Worm (Caenorhabditis elegans) whole organism, early embryonic: ENCODE results near the gene C55A1.11.

Experiments used
- B0310.2 ChIP-seq: sonication (generic microtip); optimal IDR thresholded peaks from 2 replicates; lab custom pipeline; 2016; ENCODE audit warnings: mild to moderate bottlenecking, missing genetic modification characterization, missing compliant biosample characterization
- F13C5.2 ChIP-seq: sonication (generic microtip); optimal IDR thresholded peaks from 2 replicates; lab custom pipeline; 2017; ENCODE audit warnings: mild to moderate bottlenecking, missing genetic modification characterization, inconsistent platforms, missing compliant biosample characterization
- ama-1 ChIP-seq: fragments of 150-350 bp; optimal IDR thresholded peaks from 2 replicates; lab custom pipeline; 2014
- ceh-13 ChIP-seq: fragments of 200-800 bp; sonication (Bioruptor generic); optimal IDR thresholded peaks from 2 replicates; lab custom pipeline; 2018; ENCODE audit warnings: mild to moderate bottlenecking, missing genetic modification characterization, missing compliant biosample characterization
- ceh-36 ChIP-seq: sonication (generic microtip); optimal IDR thresholded peaks from 2 replicates; lab custom pipeline; 2016; ENCODE audit warnings: missing genetic modification characterization, inconsistent platforms, missing compliant biosample characterization
- ets-7 ChIP-seq: sonication (generic microtip); optimal IDR thresholded peaks from 2 replicates; lab custom pipeline; 2016; ENCODE audit warnings: missing genotype, missing genetic modification characterization, missing compliant biosample characterization
- hmbx-1 ChIP-seq: sonication (generic microtip); optimal IDR thresholded peaks from 2 replicates; lab custom pipeline; 2016; ENCODE audit warnings: mild to moderate bottlenecking, missing genetic modification characterization, missing compliant biosample characterization
- hnd-1 ChIP-seq: sonication (generic microtip); optimal IDR thresholded peaks from 2 replicates; lab custom pipeline; 2016; ENCODE audit warnings: missing genetic modification characterization, missing compliant biosample characterization
- pes-1 ChIP-seq: fragments of 200-800 bp; sonication (Bioruptor generic); IDR thresholded peaks from 2 replicates; pipeline ENCODE4 v1.3.6; 2022; ENCODE audit warnings: missing genetic modification reagents, missing genetic modification characterization, missing compliant biosample characterization
- sea-1 ChIP-seq: fragments of 200-800 bp; sonication (Bioruptor generic); conservative IDR thresholded peaks from 2 replicates; pipeline ENCODE4 v1.3.6; 2022; ENCODE audit warnings: missing genetic modification characterization, missing compliant biosample characterization
- tbx-11 ChIP-seq: fragments of 200-800 bp; sonication (Bioruptor generic); IDR thresholded peaks from 2 replicates; pipeline ENCODE4 v1.3.6; 2022; ENCODE audit warnings: missing genetic modification characterization, missing compliant biosample characterization
- tbx-37 ChIP-seq: fragments of 200-800 bp; sonication (Bioruptor generic); conservative IDR thresholded peaks from 2 replicates; pipeline ENCODE4 v1.3.6; 2022; ENCODE audit warnings: missing genetic modification reagents, missing genetic modification characterization, missing compliant biosample characterization
- tra-4 ChIP-seq: sonication (generic microtip); optimal IDR thresholded peaks from 2 replicates; lab custom pipeline; 2017; ENCODE audit warnings: missing genetic modification characterization, missing compliant biosample characterization

DNA sequence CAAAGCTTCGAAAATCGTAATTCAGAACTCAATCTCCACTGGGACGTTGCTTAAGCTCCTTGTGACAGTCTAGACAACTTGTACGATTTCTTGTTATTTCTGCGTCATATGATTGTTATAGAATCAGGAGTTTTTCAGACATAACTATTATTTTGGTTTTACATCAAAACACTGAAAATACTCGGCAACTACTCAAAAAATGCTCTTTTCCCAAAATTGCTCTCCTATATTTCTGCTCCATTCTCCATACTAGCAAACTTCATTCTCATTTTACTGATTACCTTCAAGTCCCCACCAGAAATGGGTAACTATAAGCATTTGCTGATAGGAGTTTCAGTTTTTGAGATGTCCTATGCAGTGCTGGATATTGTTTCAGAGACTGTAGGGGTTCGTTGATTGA is 4.1 kb upstream of the C55A1.11 start, which contains the start of gene C55A1.1:
- TF ChIP-seq hmbx-1 (no peak), ama-1 (lab: Kevin White, UChicago) (no peak), ceh-36 (tag; lab: Kevin White, UChicago) (no peak), ceh-13 (GFP tag; lab: Kevin White, UChicago) (no peak), tra-4 (tag; lab: Kevin White, UChicago) (no peak), B0310.2 (tag; lab: Kevin White, UChicago) (no peak), tbx-37 (no peak), pes-1 (no peak), sea-1 (GFP tag; lab: Robert Waterston, UW) (no peak), hnd-1 (tag; lab: Kevin White, UChicago) (no peak), tbx-11 (GFP tag; lab: Robert Waterston, UW) (no peak), F13C5.2 (tag; lab: Kevin White, UChicago) (no peak), ets-7 (tag; lab: Kevin White, UChicago) (no peak)
